ENCODE assay signal across 1 fruit fly cellular context in the genomic region with DNA sequence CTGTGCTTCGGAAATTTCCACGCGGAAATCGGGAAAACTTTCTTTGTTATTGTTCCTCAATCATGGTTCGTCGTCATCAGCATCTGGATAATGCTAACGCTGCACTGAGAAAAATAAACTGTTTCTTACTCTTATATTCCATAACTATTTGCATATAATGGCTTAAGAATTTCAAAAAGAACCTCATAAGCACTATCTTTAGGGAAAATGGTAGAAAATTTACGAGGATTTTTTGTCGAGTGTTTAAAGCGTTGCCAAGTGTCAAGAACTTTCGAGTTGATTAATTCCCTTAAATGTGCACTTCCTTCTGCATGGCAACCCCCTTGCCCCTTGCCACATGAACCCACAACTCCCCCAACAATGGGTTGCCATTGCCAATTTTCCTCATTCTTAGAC.
TF ChIP-seq lines count a peak whose summit lies in the region.

No protein-coding gene starts in this region.

TF ChIP-seq in whole organism, embryonic, 481 proteins besides CTCF, POLR2A, EP300 and RAD21 (continued from another document):
- TF ChIP-seq sim (GFP tag; IDR thresholded peaks at IDR 0.05; lab: Robert Waterston, UW): peak; percentile 11; the same call in 1 of the 2 replicates
- peak; percentile 9; the same call in 1 of the 2 replicates for TF ChIP-seq CG32767 (GFP tag; IDR thresholded peaks at IDR 0.05; lab: Robert Waterston, UW)
- TF ChIP-seq jigr1 (GFP tag; IDR thresholded peaks at IDR 0.05; lab: Robert Waterston, UW): no peak
- no peak for TF ChIP-seq Rx (GFP tag; IDR thresholded peaks at IDR 0.05; lab: Robert Waterston, UW)
- TF ChIP-seq Atf6 (GFP tag; IDR thresholded peaks at IDR 0.05; lab: Robert Waterston, UW): peak; percentile 32
- no peak for TF ChIP-seq vnd (GFP tag; IDR thresholded peaks at IDR 0.05; lab: Robert Waterston, UW; ENCODE audit: partially characterized antibody)
- peak; percentile 12 for TF ChIP-seq CG9817 (tag; optimal IDR thresholded peaks at IDR 0.05; lab: Kevin White, UChicago)
- TF ChIP-seq crc (GFP tag; optimal IDR thresholded peaks at IDR 0.05; lab: Kevin White, UChicago): peak; percentile 39
- TF ChIP-seq Doc2 (GFP tag; IDR thresholded peaks at IDR 0.05; lab: Robert Waterston, UW): no peak
- no peak for TF ChIP-seq bigmax (GFP tag; optimal IDR thresholded peaks at IDR 0.05; lab: Kevin White, UChicago)
- no peak for TF ChIP-seq pnt (GFP tag; optimal IDR thresholded peaks at IDR 0.05; lab: Kevin White, UChicago)
- TF ChIP-seq ssp (GFP tag; IDR thresholded peaks at IDR 0.05; lab: Robert Waterston, UW): no peak; the same call in 1 of the 2 replicates
- no peak for TF ChIP-seq BEAF-32 (GFP tag; optimal IDR thresholded peaks at IDR 0.05; lab: Kevin White, UChicago)
- peak; percentile 5 for TF ChIP-seq CG10462 (GFP tag; optimal IDR thresholded peaks at IDR 0.05; lab: Kevin White, UChicago)
- TF ChIP-seq Jarid2 (GFP tag; optimal IDR thresholded peaks at IDR 0.05; lab: Kevin White, UChicago): no peak
- TF ChIP-seq CG33213 (GFP tag; optimal IDR thresholded peaks at IDR 0.05; lab: Kevin White, UChicago): no peak
- TF ChIP-seq D19A (tag; optimal IDR thresholded peaks at IDR 0.05; lab: Kevin White, UChicago): peak; percentile 67
- TF ChIP-seq dati (GFP tag; IDR thresholded peaks at IDR 0.05; lab: Robert Waterston, UW): peak; percentile 62
